Worm (Caenorhabditis elegans) whole organism, midembryonic: ENCODE data around the gene ebax-1.

Experiments
- T22C8.4 ChIP-seq: fragments of 200-800 bp; sonication (Bioruptor generic); IDR thresholded peaks from 2 replicates; pipeline ENCODE4 v1.3.6; 2022; ENCODE audit warnings: missing genetic modification characterization, missing compliant biosample characterization
- cog-1 ChIP-seq: sonication (generic microtip); optimal IDR thresholded peaks from 2 replicates; lab custom pipeline; 2016; ENCODE audit warnings: missing genetic modification characterization, missing compliant biosample characterization
- flt-1 ChIP-seq: fragments of 200-800 bp; sonication (Bioruptor generic); IDR thresholded peaks from 2 replicates; pipeline ENCODE4 v1.3.6; 2022; ENCODE audit warnings: missing genetic modification characterization, missing compliant biosample characterization
- klf-2 ChIP-seq: fragments of 200-800 bp; sonication (Bioruptor generic); conservative IDR thresholded peaks from 2 replicates; pipeline ENCODE4 v1.3.6; 2022; ENCODE audit warnings: missing genetic modification reagents, missing genetic modification characterization, missing compliant biosample characterization
- med-1 ChIP-seq: sonication (generic microtip); optimal IDR thresholded peaks from 2 replicates; lab custom pipeline; 2017; ENCODE audit warnings: missing genetic modification characterization, mild to moderate bottlenecking, missing compliant biosample characterization, antibody characterized with exemption, missing genetic modification reagents; ENCODE audit not compliant: insufficient read depth
- tab-1 ChIP-seq: fragments of 200-800 bp; sonication (Bioruptor generic); IDR thresholded peaks from 2 replicates; pipeline ENCODE4 v1.3.6; 2022; ENCODE audit warnings: missing genetic modification characterization, missing compliant biosample characterization
- ztf-29 ChIP-seq: fragments of 200-800 bp; sonication (Bioruptor generic); IDR thresholded peaks from 2 replicates; pipeline ENCODE4 v1.3.6; 2022; ENCODE audit warnings: missing genetic modification reagents, missing genetic modification characterization, missing compliant biosample characterization

- TF ChIP-seq med-1 (no peak), flt-1 (GFP tag; lab: Robert Waterston, UW) (no peak), T22C8.4 (GFP tag; lab: Robert Waterston, UW) (no peak), klf-2 (no peak), ztf-29 (GFP tag; lab: Robert Waterston, UW) (no peak), cog-1 (tag; lab: Kevin White, UChicago) (peak; percentile 38), tab-1 (GFP tag; lab: Robert Waterston, UW) (0 out of 2 replicates have a peak, but pooled peaks have one; percentile 9)
These were observed 2.4 kb upstream of the ebax-1 start, which contains the start of gene rad-51 for ce11 chrIV:10284194-10284910.
